Worm (Caenorhabditis elegans) whole organism, mixed stage, embryonic: ENCODE results near the gene slc-25A10.

Source experiments
- elt-3 ChIP-seq: fragments of 150-350 bp; optimal IDR thresholded peaks from 2 replicates; lab custom pipeline; 2014; ENCODE audit warnings: missing biosample characterization, missing genetic modification characterization
- lsy-2 ChIP-seq: fragments of 150-350 bp; optimal IDR thresholded peaks from 2 replicates; lab custom pipeline; 2014; ENCODE audit warnings: missing biosample characterization, missing genetic modification characterization
- mep-1 ChIP-seq: fragments of 150-350 bp; optimal IDR thresholded peaks from 2 replicates; lab custom pipeline; 2017; ENCODE audit warnings: missing biosample characterization, missing genetic modification reagents, missing genetic modification characterization, inconsistent platforms
- nhr-237 ChIP-seq: fragments of 150-350 bp; optimal IDR thresholded peaks from 2 replicates; lab custom pipeline; 2014; ENCODE audit warnings: missing biosample characterization, missing genetic modification characterization
- nhr-76 ChIP-seq: sonication (generic microtip); optimal IDR thresholded peaks from 2 replicates; lab custom pipeline; 2017; ENCODE audit warnings: missing biosample characterization, missing genetic modification characterization
- snpc-4 ChIP-seq: fragments of 150-350 bp; optimal IDR thresholded peaks from 2 replicates; lab custom pipeline; 2014; ENCODE audit warnings: missing biosample characterization, missing genetic modification characterization
- unc-39 ChIP-seq: fragments of 150-350 bp; optimal IDR thresholded peaks from 2 replicates; lab custom pipeline; 2014; ENCODE audit warnings: missing biosample characterization, missing genetic modification characterization
- unc-62 ChIP-seq: fragments of 150-350 bp; optimal IDR thresholded peaks from 2 replicates; lab custom pipeline; 2014; ENCODE audit warnings: missing biosample characterization, missing genetic modification reagents, missing genetic modification characterization

ce11 chrX:6705156-6705555 lies 20.3 kb downstream of the slc-25A10 start:
- TF ChIP-seq nhr-237 (no peak), mep-1 (tag; lab: Kevin White, UChicago) (no peak), lsy-2 (no peak), nhr-76 (tag; lab: Kevin White, UChicago) (no peak), unc-39 (no peak), snpc-4 (tag; lab: Kevin White, UChicago) (no peak), elt-3 (tag; lab: Kevin White, UChicago) (no peak), unc-62 (GFP tag; lab: Kevin White, UChicago) (no peak)
